Worm (Caenorhabditis elegans) whole organism, L4 larva: ENCODE measurements around the gene idpc-2.

Experiments used
- F37D6.2 ChIP-seq: sonication (generic microtip); optimal IDR thresholded peaks from 2 replicates; lab custom pipeline; 2016; ENCODE audit warnings: mild to moderate bottlenecking, missing genetic modification characterization, missing compliant biosample characterization
- T20F7.1 ChIP-seq: fragments of 200-800 bp; sonication (Bioruptor generic); optimal IDR thresholded peaks from 2 replicates; lab custom pipeline; 2018; ENCODE audit warnings: mild to moderate bottlenecking, missing genetic modification characterization, missing compliant biosample characterization
- Y48G9A.11 ChIP-seq: fragments of 200-800 bp; sonication (Bioruptor generic); IDR thresholded peaks from 2 replicates; pipeline ENCODE4 v1.3.6; 2022; ENCODE audit warnings: missing genetic modification reagents, missing genetic modification characterization, missing compliant biosample characterization
- ZK546.5 ChIP-seq, 2 experiments: sonication (generic microtip); optimal IDR thresholded peaks; 2 replicates each; lab custom pipeline; 2017; ENCODE audit warnings: missing biosample characterization in 2 of 2, missing genetic modification characterization in 2 of 2
- aha-1 ChIP-seq: fragments of 150-350 bp; peaks from one replicate; lab custom pipeline; 2014; ENCODE audit warnings: missing biosample characterization, missing genetic modification characterization
- ceh-28 ChIP-seq: fragments of 150-350 bp; optimal IDR thresholded peaks from 2 replicates; lab custom pipeline; 2014; ENCODE audit warnings: missing biosample characterization, missing genetic modification reagents, missing genetic modification characterization
- ceh-32 ChIP-seq: sonication (generic microtip); optimal IDR thresholded peaks from 2 replicates; lab custom pipeline; 2016; ENCODE audit warnings: mild to moderate bottlenecking, missing genetic modification characterization, missing compliant biosample characterization; ENCODE audit not compliant: poor library complexity
- ceh-62 ChIP-seq: sonication (generic microtip); optimal IDR thresholded peaks from 2 replicates; lab custom pipeline; 2017; ENCODE audit warnings: missing biosample characterization, missing genetic modification characterization
- ces-1 ChIP-seq: fragments of 150-350 bp; sonication (generic microtip); optimal IDR thresholded peaks from 4 replicates; lab custom pipeline; 2014; ENCODE audit warnings: missing biosample characterization, missing genetic modification reagents, missing genetic modification characterization
- cey-2 ChIP-seq: sonication (generic microtip); optimal IDR thresholded peaks from 3 replicates; lab custom pipeline; 2017; ENCODE audit warnings: missing genetic modification characterization, mild to moderate bottlenecking, missing compliant biosample characterization, antibody characterized with exemption, borderline replicate concordance; ENCODE audit not compliant: insufficient read depth
- ctbp-1 ChIP-seq: fragments of 200-800 bp; sonication (Bioruptor generic); IDR thresholded peaks from 2 replicates; pipeline ENCODE4 v1.3.6; 2022; ENCODE audit warnings: missing genetic modification reagents, missing genetic modification characterization, missing compliant biosample characterization
- daf-16 ChIP-seq, 3 experiments: sonication (generic microtip); optimal IDR thresholded peaks; 2 replicates each; lab custom pipeline; 2016 to 2017; ENCODE audit warnings: missing genetic modification characterization in 3 of 3, missing genetic modification reagents in 3 of 3, mild to moderate bottlenecking in 2 of 3, missing compliant biosample characterization in 2 of 3, missing biosample characterization in 1 of 3, moderate library complexity in 1 of 3
- daf-8 ChIP-seq: fragments of 200-800 bp; sonication (Bioruptor generic); IDR thresholded peaks from 2 replicates; pipeline ENCODE4 v1.3.6; 2022; ENCODE audit warnings: missing genetic modification characterization, missing compliant biosample characterization
- dmd-9 ChIP-seq: fragments of 200-800 bp; sonication (Bioruptor generic); IDR thresholded peaks from 2 replicates; pipeline ENCODE4 v1.3.6; 2022; ENCODE audit warnings: missing genetic modification reagents, missing genetic modification characterization, missing compliant biosample characterization
- dpl-1 ChIP-seq: fragments of 150-350 bp; optimal IDR thresholded peaks from 2 replicates; lab custom pipeline; 2014; ENCODE audit warnings: missing biosample characterization, missing genetic modification reagents, missing genetic modification characterization
- fos-1 ChIP-seq: fragments of 150-350 bp; optimal IDR thresholded peaks from 2 replicates; lab custom pipeline; 2014; ENCODE audit warnings: missing biosample characterization, missing genetic modification characterization
- hlh-11 ChIP-seq: fragments of 200-800 bp; sonication (Bioruptor generic); optimal IDR thresholded peaks from 2 replicates; lab custom pipeline; 2018; ENCODE audit warnings: mild to moderate bottlenecking, missing genetic modification characterization, missing compliant biosample characterization
- hlh-30 ChIP-seq: sonication (generic microtip); optimal IDR thresholded peaks from 2 replicates; lab custom pipeline; 2017; ENCODE audit warnings: antibody characterized with exemption, mild to moderate bottlenecking, missing genetic modification characterization, missing compliant biosample characterization; ENCODE audit not compliant: insufficient read depth
- hmg-1.1 ChIP-seq: fragments of 200-800 bp; sonication (Bioruptor generic); IDR thresholded peaks from 2 replicates; pipeline ENCODE4 v1.3.6; 2022; ENCODE audit warnings: missing genetic modification reagents, missing genetic modification characterization, missing compliant biosample characterization
- lin-15B ChIP-seq: fragments of 150-350 bp; sonication (generic microtip); optimal IDR thresholded peaks from 3 replicates; lab custom pipeline; 2014; ENCODE audit warnings: missing biosample characterization, missing genetic modification characterization
- lin-38 ChIP-seq: fragments of 200-800 bp; sonication (Bioruptor generic); IDR thresholded peaks from 2 replicates; pipeline ENCODE4 v1.3.6; 2022; ENCODE audit warnings: missing genetic modification reagents, missing genetic modification characterization, missing compliant biosample characterization
- lsy-2 ChIP-seq, 2 experiments: fragments of 150-350 bp in 1 of 2; sonication (generic microtip) in 1 of 2; optimal IDR thresholded peaks; 2 replicates each; lab custom pipeline; 2014 to 2017; ENCODE audit warnings: missing biosample characterization in 2 of 2, missing genetic modification characterization in 2 of 2
- madf-9 ChIP-seq: fragments of 200-800 bp; sonication (Bioruptor generic); conservative IDR thresholded peaks from 2 replicates; pipeline ENCODE4 v1.3.6; 2022; ENCODE audit warnings: missing genetic modification reagents, missing genetic modification characterization, missing compliant biosample characterization
- mep-1 ChIP-seq: fragments of 150-350 bp; sonication (generic microtip); optimal IDR thresholded peaks from 3 replicates; lab custom pipeline; 2014; ENCODE audit warnings: missing biosample characterization, missing genetic modification characterization
- mxl-3 ChIP-seq: fragments of 200-800 bp; sonication (Bioruptor generic); optimal IDR thresholded peaks from 2 replicates; lab custom pipeline; 2018; ENCODE audit warnings: mild to moderate bottlenecking, missing genetic modification characterization, missing compliant biosample characterization
- nhr-11 ChIP-seq: fragments of 150-350 bp; optimal IDR thresholded peaks from 2 replicates; lab custom pipeline; 2014; ENCODE audit warnings: missing biosample characterization, missing genetic modification characterization
- nhr-28 ChIP-seq: fragments of 150-350 bp; optimal IDR thresholded peaks from 2 replicates; lab custom pipeline; 2014; ENCODE audit warnings: missing biosample characterization, missing genetic modification characterization
- nhr-41 ChIP-seq: fragments of 200-800 bp; sonication (Bioruptor generic); IDR thresholded peaks from 2 replicates; pipeline ENCODE4 v1.3.6; 2022; ENCODE audit warnings: missing genetic modification reagents, missing genetic modification characterization, missing compliant biosample characterization
- nhr-76 ChIP-seq: fragments of 150-350 bp; optimal IDR thresholded peaks from 2 replicates; lab custom pipeline; 2014; ENCODE audit warnings: missing biosample characterization, missing genetic modification characterization
- pqm-1 ChIP-seq: sonication (generic microtip); optimal IDR thresholded peaks from 2 replicates; lab custom pipeline; 2017; ENCODE audit warnings: missing biosample characterization, missing genetic modification characterization
- skn-1 ChIP-seq: fragments of 150-350 bp; optimal IDR thresholded peaks from 2 replicates; lab custom pipeline; 2014; ENCODE audit warnings: missing biosample characterization, missing genetic modification characterization
- tra-1 ChIP-seq: fragments of 200-800 bp; sonication (Bioruptor generic); IDR thresholded peaks from 2 replicates; pipeline ENCODE4 v1.3.6; 2022; ENCODE audit warnings: missing genetic modification reagents, missing genetic modification characterization, missing compliant biosample characterization
- unc-130 ChIP-seq: sonication (generic microtip); optimal IDR thresholded peaks from 2 replicates; lab custom pipeline; 2016; ENCODE audit warnings: missing genetic modification reagents, missing genetic modification characterization, missing compliant biosample characterization
- unc-39 ChIP-seq: sonication (generic microtip); optimal IDR thresholded peaks from 2 replicates; lab custom pipeline; 2017; ENCODE audit warnings: missing biosample characterization, missing genetic modification characterization
- unc-62 ChIP-seq, 3 experiments: fragments of 150-350 bp in 1 of 3; sonication (generic microtip); optimal IDR thresholded peaks in 2 of 3; peaks in 1 of 3; 1 replicate in 1 of 3; 2 replicates in 2 of 3; lab custom pipeline; 2014 to 2017; ENCODE audit warnings: missing biosample characterization in 3 of 3, missing genetic modification characterization in 3 of 3, missing genetic modification reagents in 3 of 3, missing genotype in 1 of 3
- vab-7 ChIP-seq: fragments of 200-800 bp; sonication (Bioruptor generic); IDR thresholded peaks from 2 replicates; pipeline ENCODE4 v1.3.6; 2022; ENCODE audit warnings: missing genetic modification reagents, missing genetic modification characterization, missing compliant biosample characterization
- zfp-2 ChIP-seq: sonication (generic microtip); optimal IDR thresholded peaks from 2 replicates; lab custom pipeline; 2016; ENCODE audit warnings: mild to moderate bottlenecking, missing genetic modification characterization, missing compliant biosample characterization
- zfp-3 ChIP-seq: fragments of 200-800 bp; sonication (Bioruptor generic); conservative IDR thresholded peaks from 2 replicates; pipeline ENCODE4 v1.3.6; 2022; ENCODE audit warnings: missing genetic modification reagents, missing genetic modification characterization, missing compliant biosample characterization

The idpc-2 gene

DNA sequence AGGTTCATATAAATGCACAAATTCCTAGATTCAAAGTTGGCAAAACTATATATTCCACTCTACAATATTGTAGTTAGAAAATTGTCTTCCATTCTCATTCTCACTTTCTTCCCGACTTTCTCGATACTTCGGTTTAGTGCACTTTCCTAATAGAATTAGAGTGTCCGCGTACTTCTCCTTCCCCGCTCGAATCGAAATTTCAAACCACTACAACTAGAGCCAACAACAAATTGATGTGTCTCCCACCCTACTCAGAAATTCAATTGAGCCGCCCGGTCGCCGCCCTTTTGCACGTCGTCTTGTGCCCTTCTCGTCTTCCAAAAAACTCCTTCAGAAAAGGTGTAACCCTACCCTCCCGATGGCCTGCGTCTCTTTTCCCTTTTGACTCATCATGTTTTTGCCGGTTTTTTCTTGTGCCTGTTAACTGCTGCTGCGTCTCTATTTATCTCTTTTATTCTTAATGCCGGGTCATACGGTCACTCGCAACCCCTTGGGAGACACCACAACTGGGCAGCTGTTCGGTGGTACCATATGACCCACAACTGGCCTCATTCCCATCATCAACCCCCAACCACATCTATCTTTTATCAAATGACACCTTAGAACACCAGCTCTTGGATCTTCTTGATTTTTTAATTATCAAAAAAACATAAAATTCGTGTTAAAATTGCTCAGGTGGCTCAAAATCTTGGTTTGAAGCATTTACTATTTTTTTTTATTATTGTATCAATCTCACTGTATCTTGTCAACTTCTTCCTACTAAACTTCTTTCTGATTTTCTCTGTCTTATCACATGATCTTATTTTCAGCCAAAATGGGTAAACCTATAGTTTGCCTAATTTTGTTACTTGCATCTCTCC, 26.8 kb downstream of the idpc-2 start, which contains the start of gene tag-196:
TSS of gene tag-196 (plus strand) at position 810 of the 860 bp plus-strand sequence.
- no peak for TF ChIP-seq zfp-3 (GFP tag; lab: Robert Waterston, UW)
- TF ChIP-seq skn-1 (tag; lab: Kevin White, UChicago) = no peak
- no peak for TF ChIP-seq T20F7.1 (GFP tag; lab: Kevin White, UChicago)
- TF ChIP-seq nhr-41 (GFP tag; lab: Robert Waterston, UW) = no peak
- peak in 1 of 2 experiments; percentile 77 for TF ChIP-seq unc-62 (GFP tag; optimal IDR thresholded peaks at IDR 0.05 in 1 of 2; lab: Kevin White, UChicago)
- no peak for TF ChIP-seq unc-62 (tag; optimal IDR thresholded peaks at IDR 0.05; lab: Kevin White, UChicago)
- no peak for TF ChIP-seq dpl-1 (GFP tag; lab: Kevin White, UChicago)
- no peak for TF ChIP-seq daf-8 (GFP tag; lab: Robert Waterston, UW)
- no peak for TF ChIP-seq ZK546.5 (tag; optimal IDR thresholded peaks at IDR 0.05; lab: Kevin White, UChicago)
- TF ChIP-seq lin-15B (tag; lab: Kevin White, UChicago) = no peak
- TF ChIP-seq lsy-2 (tag; optimal IDR thresholded peaks at IDR 0.05; lab: Kevin White, UChicago) = peak in 1 of 2 experiments; percentile 14
- TF ChIP-seq hmg-1.1 = 0 out of 2 replicates have a peak, but pooled peaks have one; percentile 17
- TF ChIP-seq ceh-32 (tag; lab: Kevin White, UChicago) = no peak
- no peak for TF ChIP-seq ces-1 (GFP tag; lab: Kevin White, UChicago)
- TF ChIP-seq nhr-11 = peak; percentile 68
- TF ChIP-seq dmd-9 = no peak
- peak; percentile 92 for TF ChIP-seq hlh-30 (tag; lab: Kevin White, UChicago)
- TF ChIP-seq mep-1 (tag; lab: Kevin White, UChicago) = no peak
- TF ChIP-seq nhr-76 (tag; lab: Kevin White, UChicago) = no peak
- no peak for TF ChIP-seq F37D6.2
- TF ChIP-seq aha-1 (tag; lab: Kevin White, UChicago) = peak; percentile 89
- no peak for TF ChIP-seq zfp-2
- TF ChIP-seq hlh-11 = peak; percentile 70
- no peak for TF ChIP-seq pqm-1
- no peak for TF ChIP-seq vab-7 (GFP tag; lab: Robert Waterston, UW)
- no peak for TF ChIP-seq fos-1 (tag; lab: Kevin White, UChicago)
- TF ChIP-seq ceh-28 (tag; lab: Kevin White, UChicago) = no peak
- peak; percentile 12 for TF ChIP-seq nhr-28 (tag; lab: Kevin White, UChicago)
- no peak for TF ChIP-seq ceh-62 (tag; lab: Kevin White, UChicago)
- peak in 1 of 2 experiments; percentile 44 for TF ChIP-seq daf-16 (GFP tag; optimal IDR thresholded peaks at IDR 0.05; lab: Kevin White, UChicago)
- no peak for TF ChIP-seq daf-16 (tag; optimal IDR thresholded peaks at IDR 0.05; lab: Kevin White, UChicago)
- TF ChIP-seq unc-130 (GFP tag; lab: Kevin White, UChicago) = no peak
- TF ChIP-seq lin-38 (GFP tag; lab: Robert Waterston, UW) = no peak
- no peak for TF ChIP-seq ctbp-1 (GFP tag; lab: Robert Waterston, UW)
- TF ChIP-seq Y48G9A.11 (GFP tag; lab: Robert Waterston, UW) = no peak
- no peak for TF ChIP-seq mxl-3 (GFP tag; lab: Kevin White, UChicago)
- no peak for TF ChIP-seq unc-39 (tag; lab: Kevin White, UChicago)
- no peak for TF ChIP-seq tra-1 (GFP tag; lab: Robert Waterston, UW)
- TF ChIP-seq cey-2 (tag; lab: Kevin White, UChicago) = no peak
- no peak for TF ChIP-seq madf-9 (GFP tag; lab: Robert Waterston, UW)
